Fruit fly (Drosophila melanogaster): ENCODE data around the gene CG7488.

The CG7488 gene

DNA sequence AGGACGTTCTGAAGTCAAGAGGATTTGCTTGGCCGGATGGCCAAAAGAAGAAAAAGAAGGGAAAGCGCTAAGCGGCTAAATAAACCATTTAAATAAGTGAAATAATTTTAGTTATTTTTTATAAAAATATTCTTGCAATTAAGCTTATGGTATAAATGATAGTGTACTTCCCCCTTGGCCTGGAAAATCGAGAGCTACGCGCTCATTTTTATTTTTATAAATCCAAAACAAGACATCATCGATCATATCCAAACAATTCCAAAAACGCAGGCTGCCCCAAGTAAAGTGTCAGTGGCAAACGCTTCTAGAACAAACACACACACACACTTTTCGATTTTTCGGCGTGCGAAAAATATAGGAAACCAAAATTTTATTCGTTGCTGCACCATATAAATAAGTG, 49.0 kb downstream of the CG7488 start, which contains the start of gene Hsc70-2 (continued):
- TF ChIP-seq CG17385 (GFP tag; optimal IDR thresholded peaks at IDR 0.05) = no peak
- no peak for TF ChIP-seq Asciz (GFP tag; optimal IDR thresholded peaks at IDR 0.05)
- no peak for TF ChIP-seq slbo (GFP tag; IDR thresholded peaks at IDR 0.05)
- no peak for TF ChIP-seq B-H2 (GFP tag; optimal IDR thresholded peaks at IDR 0.05)

All from whole organism, embryonic.